Worm (Caenorhabditis elegans) whole organism, late embryonic: ENCODE results near the gene W07B8.4.

ENCODE experiments used
- C38D4.7 ChIP-seq: fragments of 200-800 bp; sonication (Bioruptor generic); optimal IDR thresholded peaks from 2 replicates; lab custom pipeline; 2018; ENCODE audit warnings: mild to moderate bottlenecking, missing genetic modification characterization, moderate library complexity, missing compliant biosample characterization
- F13H6.1 ChIP-seq: sonication (generic microtip); optimal IDR thresholded peaks from 2 replicates; lab custom pipeline; 2016; ENCODE audit warnings: missing genetic modification characterization, missing compliant biosample characterization
- ama-1 ChIP-seq: fragments of 150-350 bp; optimal IDR thresholded peaks from 2 replicates; lab custom pipeline; 2014
- ceh-19 ChIP-seq: fragments of 200-800 bp; sonication (Bioruptor generic); optimal IDR thresholded peaks from 2 replicates; lab custom pipeline; 2018; ENCODE audit warnings: mild to moderate bottlenecking, missing genetic modification characterization, missing compliant biosample characterization
- ceh-2 ChIP-seq: sonication (generic microtip); optimal IDR thresholded peaks from 2 replicates; lab custom pipeline; 2016; ENCODE audit warnings: missing genotype, missing genetic modification characterization, missing compliant biosample characterization
- ceh-24 ChIP-seq: sonication (generic microtip); optimal IDR thresholded peaks from 2 replicates; lab custom pipeline; 2016; ENCODE audit warnings: mild to moderate bottlenecking, missing genetic modification characterization, missing compliant biosample characterization
- ceh-34 ChIP-seq: sonication (generic microtip); optimal IDR thresholded peaks from 2 replicates; lab custom pipeline; 2016; ENCODE audit warnings: mild to moderate bottlenecking, missing genetic modification characterization, missing compliant biosample characterization
- ceh-48 ChIP-seq: sonication (generic microtip); optimal IDR thresholded peaks from 2 replicates; lab custom pipeline; 2016; ENCODE audit warnings: missing genetic modification characterization, inconsistent platforms, missing compliant biosample characterization
- ceh-9 ChIP-seq: sonication (generic microtip); optimal IDR thresholded peaks from 2 replicates; lab custom pipeline; 2016; ENCODE audit warnings: mild to moderate bottlenecking, missing genetic modification characterization, inconsistent platforms, missing compliant biosample characterization
- dve-1 ChIP-seq: sonication (generic microtip); optimal IDR thresholded peaks from 2 replicates; lab custom pipeline; 2017; ENCODE audit warnings: antibody characterized with exemption, mild to moderate bottlenecking, missing genetic modification characterization, missing compliant biosample characterization
- elt-4 ChIP-seq: sonication (generic microtip); optimal IDR thresholded peaks from 2 replicates; lab custom pipeline; 2016; ENCODE audit warnings: missing genetic modification characterization, missing compliant biosample characterization
- ets-4 ChIP-seq: sonication (generic microtip); optimal IDR thresholded peaks from 2 replicates; lab custom pipeline; 2016; ENCODE audit warnings: missing genetic modification characterization, missing compliant biosample characterization
- hlh-6 ChIP-seq: sonication (generic microtip); optimal IDR thresholded peaks from 2 replicates; lab custom pipeline; 2016; ENCODE audit warnings: missing genotype, missing genetic modification characterization, missing compliant biosample characterization
- hlh-8 ChIP-seq: sonication (generic microtip); optimal IDR thresholded peaks from 2 replicates; lab custom pipeline; 2016; ENCODE audit warnings: missing genotype, missing genetic modification characterization, missing compliant biosample characterization
- nhr-11 ChIP-seq: fragments of 150-350 bp; optimal IDR thresholded peaks from 2 replicates; lab custom pipeline; 2014; ENCODE audit warnings: missing biosample characterization, missing genetic modification characterization
- npax-4 ChIP-seq: sonication (generic microtip); optimal IDR thresholded peaks from 2 replicates; lab custom pipeline; 2016; ENCODE audit warnings: missing genetic modification characterization, missing compliant biosample characterization
- pha-2 ChIP-seq: sonication (generic microtip); optimal IDR thresholded peaks from 2 replicates; lab custom pipeline; 2017; ENCODE audit warnings: mild to moderate bottlenecking, missing genetic modification characterization, missing compliant biosample characterization
- rnt-1 ChIP-seq: sonication (generic microtip); optimal IDR thresholded peaks from 2 replicates; lab custom pipeline; 2016; ENCODE audit warnings: missing genetic modification characterization, missing compliant biosample characterization
- sdc-2 ChIP-seq: sonication (generic microtip); optimal IDR thresholded peaks from 2 replicates; lab custom pipeline; 2016; ENCODE audit warnings: missing genotype, missing genetic modification characterization, missing compliant biosample characterization
- sox-2 ChIP-seq: fragments of 200-800 bp; sonication (Bioruptor generic); IDR thresholded peaks from 2 replicates; pipeline ENCODE4 v1.3.6; 2022; ENCODE audit warnings: missing genetic modification reagents, missing genetic modification characterization, missing compliant biosample characterization
- sox-4 ChIP-seq: sonication (generic microtip); optimal IDR thresholded peaks from 2 replicates; lab custom pipeline; 2017; ENCODE audit warnings: mild to moderate bottlenecking, missing genetic modification characterization, inconsistent platforms, missing compliant biosample characterization
- tbx-7 ChIP-seq: sonication (generic microtip); optimal IDR thresholded peaks from 2 replicates; lab custom pipeline; 2016; ENCODE audit warnings: missing genotype, missing genetic modification characterization, missing compliant biosample characterization
- unc-3 ChIP-seq, 2 experiments: fragments of 200-800 bp in 1 of 2; sonication (Bioruptor generic) in 1 of 2; sonication (generic microtip) in 1 of 2; conservative IDR thresholded peaks in 1 of 2; optimal IDR thresholded peaks in 1 of 2; 2 replicates each; pipeline versions ENCODE4 v1.3.6 to Lab custom; 2016 to 2022; ENCODE audit warnings: missing compliant biosample characterization in 2 of 2, missing genetic modification characterization in 2 of 2, missing genetic modification reagents in 1 of 2
- zip-5 ChIP-seq: sonication (generic microtip); optimal IDR thresholded peaks from 2 replicates; lab custom pipeline; 2016; ENCODE audit warnings: missing genetic modification characterization, missing compliant biosample characterization

W07B8.4 gene

DNA sequence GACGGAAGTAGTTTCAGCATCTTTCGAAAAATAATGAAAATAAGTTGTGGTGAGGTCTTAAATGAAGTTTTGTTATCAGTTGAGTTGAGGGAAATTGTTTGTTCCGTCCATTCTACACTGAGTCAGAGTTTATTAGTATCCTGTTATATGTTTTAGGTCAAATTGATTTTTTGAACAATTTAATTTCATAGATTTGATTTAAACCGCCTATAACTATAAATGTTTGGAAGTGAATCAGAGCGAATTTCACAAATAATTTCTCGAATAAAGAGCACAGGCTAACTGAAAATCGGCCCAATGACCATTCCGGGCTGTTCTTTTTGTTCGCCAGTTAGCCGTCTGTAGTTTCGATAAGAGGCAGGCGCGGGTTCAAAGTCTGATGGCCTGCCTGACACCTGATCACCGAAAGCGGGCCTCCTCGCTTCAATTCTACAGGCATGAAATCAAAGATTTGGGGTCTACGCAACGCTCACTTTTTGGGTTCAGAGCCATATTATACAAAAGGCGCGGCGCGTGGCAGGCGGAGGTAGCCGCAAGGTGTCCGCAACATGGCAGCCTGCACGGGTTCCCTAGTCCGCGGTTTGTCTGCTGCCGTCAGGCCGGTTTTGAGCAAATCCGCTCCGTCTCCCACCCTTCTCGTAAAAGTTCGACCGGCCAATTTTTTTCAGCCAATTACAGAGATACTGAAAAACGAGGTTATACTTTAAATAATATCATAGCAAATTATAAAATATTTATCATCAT, at the start of gene W07B8.4:
W07B8.4 (minus strand) TSS at position 51 of the 744 bp plus-strand sequence.
- TF ChIP-seq ets-4 (tag; lab: Kevin White, UChicago) (no peak), ceh-34 (no peak), sox-2 (no peak)

ce11 chrV:1179279-1179678, 47.5 kb upstream of the W07B8.4 start, which contains the start of gene F25A2.1:
F25A2.1 (plus strand) TSS chrV:1179579.
- TF ChIP-seq hlh-6 (no peak), nhr-11 (no peak), npax-4 (tag; lab: Kevin White, UChicago) (no peak)
- TF ChIP-seq, all 69 proteins: peak for 0

- TF ChIP-seq F13H6.1 (tag; lab: Kevin White, UChicago), result no peak
- no peak for TF ChIP-seq ceh-2 (tag; lab: Kevin White, UChicago)
- TF ChIP-seq ama-1 (lab: Kevin White, UChicago), result no peak
- TF ChIP-seq ceh-19 (GFP tag; lab: Kevin White, UChicago), result no peak
- TF ChIP-seq sdc-2 (tag; lab: Kevin White, UChicago), result no peak
- no peak for TF ChIP-seq sox-4 (tag; lab: Kevin White, UChicago)
- TF ChIP-seq elt-4 (tag; lab: Kevin White, UChicago), result no peak
Observed at ce11 chrV:1176277-1176839, 44.6 kb upstream of the W07B8.4 start, which contains the start of gene T21H3.1. T21H3.1 (plus strand) TSS chrV:1176724.

ce11 chrV:1170591-1170990, 38.9 kb upstream of the W07B8.4 start:
- TF ChIP-seq elt-4 (tag; lab: Kevin White, UChicago), result no peak
- TF ChIP-seq dve-1 (tag; lab: Kevin White, UChicago), result peak; percentile 24

ce11 chrV:1165090-1165761, 33.5 kb upstream of the W07B8.4 start, which contains the start of gene ptr-16:
ptr-16 (plus strand) TSS chrV:1165711.
- TF ChIP-seq dve-1 (tag; lab: Kevin White, UChicago), result peak; percentile 78
- TF ChIP-seq ceh-24 (tag; lab: Kevin White, UChicago), result no peak

- TF ChIP-seq ceh-9 (no peak), ceh-48 (tag; lab: Kevin White, UChicago) (no peak), unc-3 (GFP tag; conservative IDR thresholded peaks at IDR 0.05; lab: Robert Waterston, UW) (no peak), unc-3 (tag; optimal IDR thresholded peaks at IDR 0.05; lab: Kevin White, UChicago) (no peak), rnt-1 (tag; lab: Kevin White, UChicago) (no peak), tbx-7 (tag; lab: Kevin White, UChicago) (no peak), ets-4 (tag; lab: Kevin White, UChicago) (no peak), pha-2 (no peak), hlh-8 (tag; lab: Kevin White, UChicago) (no peak), C38D4.7 (no peak), elt-4 (tag; lab: Kevin White, UChicago) (no peak), zip-5 (no peak), ceh-34 (no peak)
Observed at ce11 chrV:1164196-1164691, 32.5 kb upstream of the W07B8.4 start, which contains the start of gene T21H3.5. T21H3.5 (minus strand) TSS chrV:1164293.

DNA sequence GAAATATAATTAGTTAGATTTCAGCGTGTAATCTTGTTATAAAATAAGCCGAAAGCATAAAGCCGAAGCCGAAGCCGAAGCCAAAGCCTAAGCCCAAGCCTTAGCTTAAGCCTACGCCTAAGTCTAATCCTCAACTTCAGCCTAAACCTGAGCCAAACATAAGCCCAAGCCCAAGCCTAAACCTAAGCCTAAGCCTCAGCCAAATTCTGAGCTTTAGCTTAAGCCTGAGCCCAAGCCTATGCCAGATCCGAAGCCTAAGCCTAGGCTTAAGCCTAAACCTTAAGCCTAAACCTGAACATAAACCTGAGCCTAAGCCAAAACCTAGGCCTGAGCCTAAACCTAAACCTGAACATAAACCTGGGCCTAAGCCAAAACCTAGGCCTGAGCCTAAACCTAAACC, 29.0 kb upstream of the W07B8.4 start:
- TF ChIP-seq dve-1 (tag; lab: Kevin White, UChicago) (peak; percentile 79), ceh-2 (tag; lab: Kevin White, UChicago) (no peak)
- TF ChIP-seq, all 69 proteins: peak for 1
